Fruit fly (Drosophila melanogaster): ENCODE data around the gene CG16711.

CG16711 gene

DNA sequence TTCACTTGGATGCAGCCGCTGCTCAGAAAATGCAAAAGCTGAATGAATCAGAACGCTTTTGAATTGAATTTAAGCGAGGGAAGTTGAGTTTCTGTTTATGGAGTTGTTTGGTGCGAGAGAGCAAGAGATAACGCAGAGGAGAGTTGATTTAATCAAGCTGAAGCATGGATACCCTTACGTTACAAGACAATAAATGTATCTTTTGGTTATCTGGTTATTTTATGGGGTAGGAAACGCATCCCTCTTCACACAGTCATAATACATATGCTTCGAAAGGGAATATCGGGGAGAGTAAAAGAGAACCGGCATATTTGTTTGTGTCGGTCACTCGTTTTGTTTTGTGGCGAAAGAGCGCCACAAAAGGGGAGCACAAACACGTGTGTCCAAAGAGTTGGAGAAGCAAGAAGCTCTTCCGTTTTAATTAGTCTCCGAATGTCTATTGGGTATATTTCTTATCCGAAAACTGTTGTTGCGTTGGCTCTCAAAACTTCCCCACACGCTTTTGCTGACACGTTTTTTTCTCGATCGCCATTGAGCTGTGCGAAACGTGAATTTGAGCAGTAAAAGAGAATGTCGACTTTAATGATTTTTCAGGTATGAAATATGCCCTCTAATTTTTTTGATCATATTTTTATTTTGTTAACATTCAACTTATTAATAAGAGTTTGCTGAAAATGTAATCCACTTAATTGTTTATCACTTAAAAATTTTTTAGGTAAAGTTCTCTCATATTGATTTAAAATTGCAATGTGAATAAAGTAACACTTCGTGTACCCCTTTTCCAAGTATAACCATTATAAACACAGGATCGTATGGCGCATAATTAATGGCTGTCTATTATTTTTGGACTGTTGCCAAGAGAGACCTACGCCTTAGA lies 7.2 kb upstream of the CG16711 start, which contains the start of gene Prps (continued):
- TF ChIP-seq CG18764 (GFP tag; optimal IDR thresholded peaks at IDR 0.05), result peak; percentile 54
- no peak for TF ChIP-seq CG6791 (GFP tag; IDR thresholded peaks at IDR 0.05; ENCODE audit: partially characterized antibody)
- TF ChIP-seq Drgx (GFP tag; IDR thresholded peaks at IDR 0.05), result peak; percentile 78
- peak; percentile 55; the same call in 1 of the 2 replicates for TF ChIP-seq ara (GFP tag; IDR thresholded peaks at IDR 0.05)
- TF ChIP-seq Optix (GFP tag; IDR thresholded peaks at IDR 0.05), result peak; percentile 64
- TF ChIP-seq CG1529 (GFP tag; optimal IDR thresholded peaks at IDR 0.05), result peak; percentile 15
- peak; percentile 68 for TF ChIP-seq sug (tag; optimal IDR thresholded peaks at IDR 0.05)
- TF ChIP-seq CG2678 (tag; optimal IDR thresholded peaks at IDR 0.05), result peak; percentile 76
- peak; percentile 88 for TF ChIP-seq NFAT (GFP tag; IDR thresholded peaks at IDR 0.05)
- TF ChIP-seq Pdp1 (GFP tag; optimal IDR thresholded peaks at IDR 0.05), result peak; percentile 75 to 87
- no peak for TF ChIP-seq CG8359 (GFP tag; optimal IDR thresholded peaks at IDR 0.05; ENCODE audit: borderline replicate concordance)
- TF ChIP-seq ato (GFP tag; IDR thresholded peaks at IDR 0.05; ENCODE audit: partially characterized antibody), result no peak
- no peak for TF ChIP-seq sima (GFP tag; optimal IDR thresholded peaks at IDR 0.05)
- TF ChIP-seq zfh2 (GFP tag; optimal IDR thresholded peaks at IDR 0.05), result peak; percentile 51

DNA sequence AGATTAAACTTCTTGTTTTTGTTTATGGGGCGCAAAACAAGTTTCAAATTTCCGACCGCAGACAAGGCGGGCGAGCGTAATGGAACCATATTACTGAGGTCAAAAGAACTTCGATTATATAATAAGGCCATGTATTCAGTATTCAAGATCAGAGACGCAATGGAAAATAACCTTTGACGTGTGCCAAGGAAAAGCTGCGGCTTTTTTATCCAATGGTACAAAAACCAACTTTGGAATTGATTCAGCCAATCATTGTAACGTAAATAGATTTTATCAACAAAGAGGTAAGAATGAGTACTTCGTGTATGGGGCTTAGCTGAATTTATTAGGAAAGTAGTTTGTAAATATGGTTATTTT lies 6.6 kb upstream of the CG16711 start:
- TF ChIP-seq CG3726 (GFP tag; IDR thresholded peaks at IDR 0.05) (no peak), Nf-YB (GFP tag; optimal IDR thresholded peaks at IDR 0.05) (peak; percentile 56), CG30020 (tag; optimal IDR thresholded peaks at IDR 0.05) (no peak), shn (GFP tag; optimal IDR thresholded peaks at IDR 0.05) (no peak), Pdp1 (GFP tag; optimal IDR thresholded peaks at IDR 0.05) (peak in 1 of 2 experiments; percentile 94), CG7372 (GFP tag; IDR thresholded peaks at IDR 0.05) (0 out of 2 replicates have a peak, but pooled peaks have one; percentile 33)

dm6 chr3L:9698193-9698642 lies 5.9 kb upstream of the CG16711 start, which contains the start of gene Ubc4:
Gene Ubc4, plus strand, starts transcription at chr3L:9698336.
- peak; percentile 74 for TF ChIP-seq Nf-YC (tag; optimal IDR thresholded peaks at IDR 0.05)
- peak; percentile 92 for TF ChIP-seq pzg (GFP tag; optimal IDR thresholded peaks at IDR 0.05)
- TF ChIP-seq Taf1 (GFP tag; IDR thresholded peaks at IDR 0.05), result no peak
- TF ChIP-seq dpn (GFP tag; optimal IDR thresholded peaks at IDR 0.05), result peak in 1 of 2 experiments; percentile 2
- TF ChIP-seq Dbx (GFP tag; IDR thresholded peaks at IDR 0.05), result peak; percentile 10; the same call in 1 of the 3 replicates
- no peak for TF ChIP-seq ara (GFP tag; IDR thresholded peaks at IDR 0.05)
- peak; percentile 54 for TF ChIP-seq Ets97D (GFP tag; optimal IDR thresholded peaks at IDR 0.05)
- no peak for TF ChIP-seq CG6254 (GFP tag; optimal IDR thresholded peaks at IDR 0.05)
- no peak for TF ChIP-seq CG13894 (tag; optimal IDR thresholded peaks at IDR 0.05)
- peak; percentile 88 for TF ChIP-seq sna (GFP tag; IDR thresholded peaks at IDR 0.05; ENCODE audit: partially characterized antibody)
- peak; percentile 75 for TF ChIP-seq CG16813 (GFP tag; IDR thresholded peaks at IDR 0.05; ENCODE audit: partially characterized antibody)
- TF ChIP-seq nmo (GFP tag; optimal IDR thresholded peaks at IDR 0.05), result peak; percentile 10
- peak; percentile 66 for TF ChIP-seq row (GFP tag; IDR thresholded peaks at IDR 0.05)
- peak; percentile 56 for TF ChIP-seq nerfin-2 (GFP tag; IDR thresholded peaks at IDR 0.05; ENCODE audit: partially characterized antibody)
- peak; percentile 62; the same call in 1 of the 2 replicates for TF ChIP-seq NFAT (GFP tag; IDR thresholded peaks at IDR 0.05)
- TF ChIP-seq CG31365 (tag; optimal IDR thresholded peaks at IDR 0.05), result no peak
- peak; percentile 56; the same call in 1 of the 2 replicates for TF ChIP-seq MBD-R2 (GFP tag; IDR thresholded peaks at IDR 0.05)
- peak; percentile 91; the same call in 1 of the 2 replicates for TF ChIP-seq amos (GFP tag; IDR thresholded peaks at IDR 0.05; ENCODE audit: partially characterized antibody)
- peak; percentile 73 for TF ChIP-seq Doc3 (GFP tag; IDR thresholded peaks at IDR 0.05; ENCODE audit: partially characterized antibody)
- TF ChIP-seq ranshi (GFP tag; IDR thresholded peaks at IDR 0.05), result no peak
- TF ChIP-seq Bteb2 (GFP tag; optimal IDR thresholded peaks at IDR 0.05), result no peak
- TF ChIP-seq Rfx (GFP tag; IDR thresholded peaks at IDR 0.05), result peak; percentile 53
- TF ChIP-seq Dip3 (GFP tag; optimal IDR thresholded peaks at IDR 0.05), result peak; percentile 4
- no peak for TF ChIP-seq tgo (GFP tag; IDR thresholded peaks at IDR 0.05)
- TF ChIP-seq ham (GFP tag; IDR thresholded peaks at IDR 0.05), result no peak
- peak; percentile 7 for TF ChIP-seq PHDP (tag; optimal IDR thresholded peaks at IDR 0.05)
- TF ChIP-seq CrebB (tag; optimal IDR thresholded peaks at IDR 0.05), result no peak
- TF ChIP-seq Trl (optimal IDR thresholded peaks at IDR 0.05), result peak in 1 of 2 experiments; percentile 30
- no peak for TF ChIP-seq Trl (GFP tag; optimal IDR thresholded peaks at IDR 0.05)

All from whole organism, embryonic.